Fruit fly (Drosophila melanogaster) whole organism, embryonic: ENCODE data around the gene CG18081.

Source experiments
- ATbp ChIP-seq: fragments of 200-800 bp; sonication (Bioruptor generic); optimal IDR thresholded peaks from 2 replicates; lab custom pipeline; 2017; ENCODE audit warnings: missing biosample characterization, mild to moderate bottlenecking, missing genetic modification characterization, missing genetic modification reagents
- BtbVII ChIP-seq: fragments of 200-800 bp; sonication (Bioruptor generic); optimal IDR thresholded peaks from 3 replicates; lab custom pipeline; 2017; ENCODE audit warnings: missing biosample characterization, mild to moderate bottlenecking, missing genetic modification characterization
- CG10267 ChIP-seq: fragments of 200-800 bp; sonication (Bioruptor generic); optimal IDR thresholded peaks from 2 replicates; lab custom pipeline; 2018; ENCODE audit warnings: missing biosample characterization, mild to moderate bottlenecking, missing genetic modification characterization, moderate library complexity
- CG10431 ChIP-seq: fragments of 200-800 bp; sonication (Bioruptor generic); optimal IDR thresholded peaks from 3 replicates; lab custom pipeline; 2018; ENCODE audit warnings: missing biosample characterization, mild to moderate bottlenecking, missing genetic modification characterization
- CG11398 ChIP-seq: fragments of 200-800 bp; sonication (Bioruptor generic); optimal IDR thresholded peaks from 2 replicates; lab custom pipeline; 2016; ENCODE audit warnings: missing biosample characterization, missing genetic modification characterization
- CG11695 ChIP-seq: fragments of 200-800 bp; sonication (Bioruptor generic); IDR thresholded peaks from 3 replicates; pipeline ENCODE4 v1.3.6; 2022; ENCODE audit warnings: missing biosample characterization, missing genetic modification characterization
- CG12155 ChIP-seq: fragments of 200-800 bp; sonication (Bioruptor generic); optimal IDR thresholded peaks from 3 replicates; lab custom pipeline; 2016; ENCODE audit warnings: missing biosample characterization, missing genetic modification characterization
- CG12219 ChIP-seq: fragments of 200-800 bp; sonication (Bioruptor generic); optimal IDR thresholded peaks from 3 replicates; lab custom pipeline; 2018; ENCODE audit warnings: missing biosample characterization, mild to moderate bottlenecking, missing genetic modification characterization
- CG12236 ChIP-seq: fragments of 200-800 bp; sonication (Bioruptor generic); optimal IDR thresholded peaks from 2 replicates; lab custom pipeline; 2016; ENCODE audit warnings: missing biosample characterization, missing genetic modification characterization
- CG12659 ChIP-seq: fragments of 200-800 bp; sonication (Bioruptor generic); optimal IDR thresholded peaks from 3 replicates; lab custom pipeline; 2017; ENCODE audit warnings: mild to moderate bottlenecking, missing biosample characterization, missing genetic modification reagents, missing genetic modification characterization
- CG13424 ChIP-seq: fragments of 200-800 bp; sonication (Bioruptor generic); optimal IDR thresholded peaks from 2 replicates; lab custom pipeline; 2019; ENCODE audit warnings: missing biosample characterization, mild to moderate bottlenecking, missing genetic modification characterization, moderate library complexity
- CG14441 ChIP-seq: fragments of 200-800 bp; sonication (Bioruptor generic); IDR thresholded peaks from 2 replicates; pipeline ENCODE4 v1.3.6; 2022; ENCODE audit warnings: missing biosample characterization, missing genetic modification characterization
- CG16863 ChIP-seq: fragments of 200-800 bp; sonication (Bioruptor generic); optimal IDR thresholded peaks from 3 replicates; lab custom pipeline; 2016; ENCODE audit warnings: missing biosample characterization, missing genetic modification characterization
- CG18011 ChIP-seq: fragments of 200-800 bp; sonication (Bioruptor generic); optimal IDR thresholded peaks from 2 replicates; lab custom pipeline; 2017; ENCODE audit warnings: missing biosample characterization, missing genetic modification characterization, mild to moderate bottlenecking, moderate library complexity, missing genotype
- CG18262 ChIP-seq: fragments of 200-800 bp; optimal IDR thresholded peaks from 3 replicates; lab custom pipeline; 2019; ENCODE audit warnings: missing biosample characterization, mild to moderate bottlenecking, missing genetic modification characterization, moderate library complexity
- CG2129 ChIP-seq: fragments of 200-800 bp; sonication (Bioruptor generic); IDR thresholded peaks from 2 replicates; pipeline ENCODE4 v1.3.6; 2022; ENCODE audit warnings: missing biosample characterization, missing genetic modification characterization; ENCODE audit not compliant: partially characterized antibody
- CG2199 ChIP-seq: fragments of 200-800 bp; sonication (Bioruptor generic); IDR thresholded peaks from 3 replicates; pipeline ENCODE4 v1.3.6; 2022; ENCODE audit warnings: missing biosample characterization, missing genetic modification characterization
- CG2712 ChIP-seq: fragments of 200-800 bp; optimal IDR thresholded peaks from 3 replicates; lab custom pipeline; 2019; ENCODE audit warnings: missing biosample characterization, mild to moderate bottlenecking, missing genetic modification characterization, moderate library complexity
- CG3065 ChIP-seq: fragments of 200-800 bp; sonication (Bioruptor generic); optimal IDR thresholded peaks from 2 replicates; lab custom pipeline; 2016; ENCODE audit warnings: missing biosample characterization, missing genetic modification characterization
- CG3407 ChIP-seq: fragments of 200-800 bp; sonication (Bioruptor generic); optimal IDR thresholded peaks from 2 replicates; lab custom pipeline; 2018; ENCODE audit warnings: missing biosample characterization, mild to moderate bottlenecking, missing genetic modification characterization
- CG3838 ChIP-seq: fragments of 200-800 bp; sonication (Bioruptor generic); optimal IDR thresholded peaks from 3 replicates; lab custom pipeline; 2016; ENCODE audit warnings: missing biosample characterization, missing genetic modification characterization
- CG4282 ChIP-seq: fragments of 200-800 bp; sonication (Bioruptor generic); optimal IDR thresholded peaks from 2 replicates; lab custom pipeline; 2016; ENCODE audit warnings: missing biosample characterization, missing genetic modification characterization
- CG4617 ChIP-seq: fragments of 200-800 bp; sonication (Bioruptor generic); optimal IDR thresholded peaks from 3 replicates; lab custom pipeline; 2016; ENCODE audit warnings: missing biosample characterization, missing genetic modification characterization, borderline replicate concordance
- CG7963 ChIP-seq: fragments of 200-800 bp; sonication (Bioruptor generic); IDR thresholded peaks from 3 replicates; pipeline ENCODE4 v1.3.6; 2022; ENCODE audit warnings: missing biosample characterization, missing genetic modification characterization; ENCODE audit not compliant: partially characterized antibody
- CG8359 ChIP-seq: fragments of 200-800 bp; sonication (Bioruptor generic); optimal IDR thresholded peaks from 2 replicates; lab custom pipeline; 2017; ENCODE audit warnings: missing biosample characterization, mild to moderate bottlenecking, missing genetic modification characterization, borderline replicate concordance
- CG9876 ChIP-seq: fragments of 200-800 bp; sonication (Bioruptor generic); optimal IDR thresholded peaks from 2 replicates; lab custom pipeline; 2016; ENCODE audit warnings: missing biosample characterization, missing genetic modification characterization
- D ChIP-seq, 2 experiments: fragments of 200-800 bp in 1 of 2; fragments of >200 bp in 1 of 2; sonication (Bioruptor generic) in 1 of 2; optimal IDR thresholded peaks; 2 replicates in 1 of 2; 3 replicates in 1 of 2; lab custom pipeline; 2017; ENCODE audit warnings: mild to moderate bottlenecking in 1 of 2, missing biosample characterization in 1 of 2, missing genetic modification characterization in 1 of 2, missing genetic modification reagents in 1 of 2
- Doc2 ChIP-seq: fragments of 200-800 bp; sonication (Bioruptor generic); IDR thresholded peaks from 2 replicates; pipeline ENCODE4 v1.3.6; 2022; ENCODE audit warnings: missing biosample characterization, missing genetic modification characterization
- E2f1 ChIP-seq: fragments of 200-800 bp; sonication (Bioruptor generic); IDR thresholded peaks from 2 replicates; pipeline ENCODE4 v1.3.6; 2022; ENCODE audit warnings: missing biosample characterization, missing genetic modification characterization
- Nf-YB ChIP-seq: fragments of 200-800 bp; sonication (Bioruptor generic); optimal IDR thresholded peaks from 3 replicates; lab custom pipeline; 2019; ENCODE audit warnings: missing biosample characterization, mild to moderate bottlenecking, missing genetic modification characterization, moderate library complexity
- Poxn ChIP-seq: fragments of 200-800 bp; sonication (Bioruptor generic); IDR thresholded peaks from 2 replicates; pipeline ENCODE4 v1.3.6; 2022; ENCODE audit warnings: missing biosample characterization, missing genetic modification characterization
- Ptx1 ChIP-seq: fragments of 200-800 bp; sonication (Bioruptor generic); IDR thresholded peaks from 2 replicates; pipeline ENCODE4 v1.3.6; 2022; ENCODE audit warnings: missing biosample characterization, missing genetic modification characterization
- Rfx ChIP-seq: fragments of 200-800 bp; sonication (Bioruptor generic); IDR thresholded peaks from 2 replicates; pipeline ENCODE4 v1.3.6; 2022; ENCODE audit warnings: missing biosample characterization, missing genetic modification characterization
- Taf1 ChIP-seq: fragments of 200-800 bp; sonication (Bioruptor generic); IDR thresholded peaks from 2 replicates; pipeline ENCODE4 v1.3.6; 2022; ENCODE audit warnings: missing biosample characterization, missing genetic modification characterization
- Tbp ChIP-seq: fragments of >200 bp; optimal IDR thresholded peaks from 2 replicates; lab custom pipeline; 2018; ENCODE audit warnings: missing biosample characterization, missing genetic modification characterization
- ab ChIP-seq: fragments of 200-800 bp; sonication (Bioruptor generic); optimal IDR thresholded peaks from 2 replicates; lab custom pipeline; 2016; ENCODE audit warnings: missing biosample characterization, missing genetic modification characterization
- al ChIP-seq: fragments of 200-800 bp; sonication (Bioruptor generic); IDR thresholded peaks from 2 replicates; pipeline ENCODE4 v1.3.6; 2022; ENCODE audit warnings: missing biosample characterization, missing genetic modification characterization
- ara ChIP-seq: fragments of 200-800 bp; sonication (Bioruptor generic); IDR thresholded peaks from 2 replicates; pipeline ENCODE4 v1.3.6; 2022; ENCODE audit warnings: missing biosample characterization, missing genetic modification characterization
- croc ChIP-seq: fragments of 200-800 bp; sonication (Bioruptor generic); conservative IDR thresholded peaks from 3 replicates; pipeline ENCODE4 v1.3.6; 2022; ENCODE audit warnings: missing biosample characterization, missing genetic modification characterization
- dan ChIP-seq: fragments of 200-800 bp; sonication (Bioruptor generic); IDR thresholded peaks from 2 replicates; pipeline ENCODE4 v1.3.6; 2022; ENCODE audit warnings: missing biosample characterization, missing genetic modification characterization
- ems ChIP-seq: fragments of 200-800 bp; sonication (Bioruptor generic); optimal IDR thresholded peaks from 3 replicates; lab custom pipeline; 2016; ENCODE audit warnings: missing biosample characterization, missing genetic modification characterization
- exex ChIP-seq: fragments of 200-800 bp; sonication (Bioruptor generic); optimal IDR thresholded peaks from 4 replicates; lab custom pipeline; 2018; ENCODE audit warnings: missing biosample characterization, mild to moderate bottlenecking, missing genetic modification characterization, moderate library complexity
- fd3F ChIP-seq: fragments of 200-800 bp; sonication (Bioruptor generic); optimal IDR thresholded peaks from 2 replicates; lab custom pipeline; 2018; ENCODE audit warnings: missing biosample characterization, mild to moderate bottlenecking, missing genetic modification characterization, moderate library complexity
- ind ChIP-seq: fragments of 200-800 bp; sonication (Bioruptor generic); optimal IDR thresholded peaks from 3 replicates; lab custom pipeline; 2016; ENCODE audit warnings: missing biosample characterization, missing genetic modification characterization
- jigr1 ChIP-seq: fragments of 200-800 bp; sonication (Bioruptor generic); IDR thresholded peaks from 3 replicates; pipeline ENCODE4 v1.3.6; 2022; ENCODE audit warnings: missing biosample characterization, missing genetic modification characterization
- kni ChIP-seq: fragments of 200-800 bp; sonication (Bioruptor generic); optimal IDR thresholded peaks from 3 replicates; lab custom pipeline; 2017; ENCODE audit warnings: mild to moderate bottlenecking, missing biosample characterization, missing genetic modification reagents, missing genetic modification characterization
- repo ChIP-seq: fragments of 200-800 bp; sonication (Bioruptor generic); optimal IDR thresholded peaks from 2 replicates; lab custom pipeline; 2016; ENCODE audit warnings: missing biosample characterization, missing genetic modification characterization
- seq ChIP-seq: fragments of 200-800 bp; sonication (Bioruptor generic); IDR thresholded peaks from 2 replicates; pipeline ENCODE4 v1.3.6; 2022; ENCODE audit warnings: missing biosample characterization, missing genetic modification characterization
- stwl ChIP-seq: fragments of 200-800 bp; sonication (Bioruptor generic); optimal IDR thresholded peaks from 3 replicates; lab custom pipeline; 2018; ENCODE audit warnings: missing biosample characterization, mild to moderate bottlenecking, missing genetic modification characterization, moderate library complexity
- sug ChIP-seq: fragments of 200-800 bp; optimal IDR thresholded peaks from 2 replicates; lab custom pipeline; 2019; ENCODE audit warnings: missing biosample characterization, mild to moderate bottlenecking, missing genetic modification characterization, moderate library complexity
- tll ChIP-seq, 2 experiments: fragments of 200-800 bp in 1 of 2; fragments of >200 bp in 1 of 2; sonication (Bioruptor generic) in 1 of 2; optimal IDR thresholded peaks; 2 replicates each; lab custom pipeline; 2017 to 2019; ENCODE audit warnings: missing biosample characterization in 2 of 2, missing genetic modification characterization in 2 of 2, mild to moderate bottlenecking in 1 of 2, moderate library complexity in 1 of 2

The CG18081 gene

DNA sequence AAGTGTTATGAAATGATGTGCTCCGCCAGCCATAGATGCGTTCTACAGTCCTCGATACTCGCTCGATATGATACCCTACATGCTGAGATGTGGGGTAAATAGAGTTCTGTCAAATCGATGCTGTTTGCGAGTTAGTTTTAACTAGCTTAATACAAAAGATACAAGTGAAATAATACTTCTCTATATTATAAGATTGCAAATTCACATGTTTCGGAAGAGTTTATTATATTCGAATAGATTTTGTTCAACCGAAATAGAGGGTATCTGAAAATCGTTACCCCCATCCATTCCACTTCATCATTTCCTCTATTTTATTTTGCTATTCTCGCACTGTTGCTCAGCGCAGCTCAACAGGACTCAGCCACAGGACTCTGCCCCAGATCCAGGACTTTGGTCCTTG lies 40.9 kb downstream of the CG18081 start (continued):
- peak; percentile 56 for TF ChIP-seq CG18262 (tag; lab: Kevin White, UChicago)
- TF ChIP-seq CG3065 (GFP tag; lab: Kevin White, UChicago): no peak
- no peak for TF ChIP-seq CG12659 (GFP tag; lab: Kevin White, UChicago)
- TF ChIP-seq CG2129 (GFP tag; lab: Robert Waterston, UW): no peak
- no peak for TF ChIP-seq CG3407 (GFP tag; lab: Kevin White, UChicago)
- no peak for TF ChIP-seq CG4617 (GFP tag; lab: Kevin White, UChicago)
- peak; percentile 34 for TF ChIP-seq CG13424 (tag; lab: Kevin White, UChicago)
- TF ChIP-seq ab (GFP tag; lab: Kevin White, UChicago): no peak
- peak; percentile 39 for TF ChIP-seq CG10267 (tag; lab: Kevin White, UChicago)
- TF ChIP-seq tll (GFP tag; optimal IDR thresholded peaks at IDR 0.05; lab: Kevin White, UChicago): no peak
- no peak for TF ChIP-seq BtbVII (GFP tag; lab: Kevin White, UChicago)
- no peak for TF ChIP-seq repo (GFP tag; lab: Kevin White, UChicago)
- no peak for TF ChIP-seq CG18011 (GFP tag; lab: Kevin White, UChicago)
- no peak for TF ChIP-seq ems (GFP tag; lab: Kevin White, UChicago)
- TF ChIP-seq jigr1 (GFP tag; lab: Robert Waterston, UW): no peak
- no peak for TF ChIP-seq Taf1 (GFP tag; lab: Robert Waterston, UW)
- TF ChIP-seq Poxn (GFP tag; lab: Robert Waterston, UW): no peak
- TF ChIP-seq CG8359 (GFP tag; lab: Kevin White, UChicago): no peak
- TF ChIP-seq CG2199 (GFP tag; lab: Robert Waterston, UW): no peak; the same call in 1 of the 3 replicates
- no peak for TF ChIP-seq ind (GFP tag; lab: Kevin White, UChicago)
- TF ChIP-seq dan (GFP tag; lab: Robert Waterston, UW): no peak
- TF ChIP-seq CG14441 (GFP tag; lab: Robert Waterston, UW): no peak
- no peak for TF ChIP-seq CG12155 (GFP tag; lab: Kevin White, UChicago)
- TF ChIP-seq ara: no peak
- TF ChIP-seq al (GFP tag; lab: Robert Waterston, UW): no peak
- TF ChIP-seq D (optimal IDR thresholded peaks at IDR 0.05; lab: Kevin White, UChicago): no peak
- peak; percentile 25 for TF ChIP-seq D (GFP tag; optimal IDR thresholded peaks at IDR 0.05; lab: Kevin White, UChicago)
- TF ChIP-seq CG11398 (GFP tag; lab: Kevin White, UChicago): no peak
- no peak for TF ChIP-seq exex (tag; lab: Kevin White, UChicago)
- TF ChIP-seq CG10431 (GFP tag; lab: Kevin White, UChicago): no peak
- no peak for TF ChIP-seq CG7963
- no peak for TF ChIP-seq seq
- TF ChIP-seq CG12219 (GFP tag; lab: Kevin White, UChicago): peak; percentile 21
- no peak for TF ChIP-seq Ptx1 (GFP tag; lab: Robert Waterston, UW)
- no peak for TF ChIP-seq CG4282 (GFP tag; lab: Kevin White, UChicago)
- TF ChIP-seq kni (GFP tag; lab: Kevin White, UChicago): no peak
- TF ChIP-seq E2f1 (GFP tag; lab: Robert Waterston, UW): no peak
- TF ChIP-seq Tbp (GFP tag; lab: Kevin White, UChicago): no peak
- TF ChIP-seq CG9876: no peak
- no peak for TF ChIP-seq CG11695 (GFP tag; lab: Robert Waterston, UW)
- TF ChIP-seq fd3F (GFP tag; lab: Kevin White, UChicago): no peak
- TF ChIP-seq CG12236 (GFP tag; lab: Kevin White, UChicago): no peak
- no peak for TF ChIP-seq stwl (tag; lab: Kevin White, UChicago)
- TF ChIP-seq Rfx (GFP tag; lab: Robert Waterston, UW): no peak
- no peak for TF ChIP-seq ATbp (GFP tag; lab: Kevin White, UChicago)
- no peak for TF ChIP-seq Doc2 (GFP tag; lab: Robert Waterston, UW)
- no peak for TF ChIP-seq CG16863 (GFP tag; lab: Kevin White, UChicago)
- peak; percentile 19 for TF ChIP-seq Nf-YB (GFP tag; lab: Kevin White, UChicago)
- no peak for TF ChIP-seq croc
- peak; percentile 63 for TF ChIP-seq CG2712 (tag; lab: Kevin White, UChicago)
- no peak for TF ChIP-seq sug (tag; lab: Kevin White, UChicago)
- no peak for TF ChIP-seq CG3838 (GFP tag; lab: Kevin White, UChicago)
